Fruit fly (Drosophila melanogaster): Measurements from ENCODE around the gene ATP6AP2.

The ATP6AP2 gene

DNA sequence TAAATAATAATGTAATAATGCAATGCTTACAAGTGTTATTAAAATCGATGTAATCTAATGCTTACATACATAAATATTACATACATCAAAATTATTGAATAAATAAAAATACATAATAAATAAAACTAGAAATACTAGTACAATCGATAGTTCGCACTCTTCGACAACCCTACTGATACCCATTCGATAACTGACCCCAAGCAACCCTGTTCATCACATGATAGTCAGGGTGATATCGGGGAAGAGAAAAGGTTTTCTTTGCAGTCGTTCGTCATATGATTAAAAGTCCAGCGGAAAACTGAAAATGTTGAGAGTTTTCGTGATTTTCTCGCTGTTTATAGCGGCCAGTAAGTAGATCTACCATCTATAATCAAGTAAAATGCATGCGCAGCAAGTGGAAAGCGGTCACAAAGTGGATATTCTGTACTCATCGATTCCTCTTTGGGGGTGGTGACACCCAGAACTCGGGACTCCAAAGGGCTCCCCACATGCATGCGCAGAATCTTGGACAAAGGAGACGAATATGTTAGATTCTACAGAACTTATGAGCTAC, at the start of gene ATP6AP2 (continued):
- TF ChIP-seq CG10274 (GFP tag; optimal IDR thresholded peaks at IDR 0.05) (no peak), CG12299 (tag; optimal IDR thresholded peaks at IDR 0.05) (peak; percentile 43), al (GFP tag; IDR thresholded peaks at IDR 0.05) (peak; percentile 50; the same call in 1 of the 2 replicates), CG8359 (GFP tag; optimal IDR thresholded peaks at IDR 0.05; ENCODE audit: borderline replicate concordance) (no peak), CG6854 (GFP tag; optimal IDR thresholded peaks at IDR 0.05) (no peak), lbe (GFP tag; optimal IDR thresholded peaks at IDR 0.05) (peak; percentile 43), ase (GFP tag; IDR thresholded peaks at IDR 0.05) (no peak; the same call in 2 of the 3 replicates), Xbp1 (GFP tag; optimal IDR thresholded peaks at IDR 0.05) (peak; percentile 72), CoRest (tag; optimal IDR thresholded peaks at IDR 0.05) (peak; percentile 67), zfh1 (GFP tag; IDR thresholded peaks at IDR 0.05) (no peak), CG32772 (GFP tag; IDR thresholded peaks at IDR 0.05) (0 out of 2 replicates have a peak, but pooled peaks have one; percentile 20), CG11398 (GFP tag; optimal IDR thresholded peaks at IDR 0.05) (no peak), cwo (GFP tag; optimal IDR thresholded peaks at IDR 0.05) (peak; percentile 19), Jarid2 (GFP tag; optimal IDR thresholded peaks at IDR 0.05) (no peak), caup (GFP tag; optimal IDR thresholded peaks at IDR 0.05; ENCODE audit: severe bottlenecking) (peak; percentile 56), Atf6 (GFP tag; IDR thresholded peaks at IDR 0.05) (peak; percentile 62; the same call in 1 of the 2 replicates), dmrt11E (tag; optimal IDR thresholded peaks at IDR 0.05) (peak; percentile 29), CG12942 (GFP tag; optimal IDR thresholded peaks at IDR 0.05) (peak; percentile 30), CG10209 (GFP tag; optimal IDR thresholded peaks at IDR 0.05) (no peak), Nf-YC (tag; optimal IDR thresholded peaks at IDR 0.05) (peak; percentile 70), pfk (GFP tag; optimal IDR thresholded peaks at IDR 0.05) (peak; percentile 41), tll (GFP tag; optimal IDR thresholded peaks at IDR 0.05) (no peak), CG11456 (GFP tag; IDR thresholded peaks at IDR 0.05) (peak; percentile 72; the same call in 2 of the 3 replicates), CG30020 (tag; optimal IDR thresholded peaks at IDR 0.05) (peak; percentile 84), Hr51 (GFP tag; optimal IDR thresholded peaks at IDR 0.05) (no peak), bigmax (GFP tag; optimal IDR thresholded peaks at IDR 0.05) (no peak), CHES-1-like (GFP tag; optimal IDR thresholded peaks at IDR 0.05) (peak; percentile 26), ranshi (GFP tag; IDR thresholded peaks at IDR 0.05) (no peak), CG33557 (GFP tag; optimal IDR thresholded peaks at IDR 0.05) (peak; percentile 42), sens-2 (GFP tag; IDR thresholded peaks at IDR 0.05) (no peak), CG5953 (GFP tag; IDR thresholded peaks at IDR 0.05) (0 out of 2 replicates have a peak, but pooled peaks have one; percentile 28), onecut (GFP tag; IDR thresholded peaks at IDR 0.05) (peak; percentile 51), HmgZ (tag; optimal IDR thresholded peaks at IDR 0.05) (peak; percentile 80), sima (GFP tag; optimal IDR thresholded peaks at IDR 0.05) (no peak), chm (GFP tag; IDR thresholded peaks at IDR 0.05) (no peak), CG2199 (GFP tag; IDR thresholded peaks at IDR 0.05) (no peak), CG11093 (GFP tag; IDR thresholded peaks at IDR 0.05) (no peak), CG10147 (GFP tag; optimal IDR thresholded peaks at IDR 0.05) (no peak), usp (GFP tag; optimal IDR thresholded peaks at IDR 0.05) (no peak), CG13296 (GFP tag; optimal IDR thresholded peaks at IDR 0.05) (peak; percentile 48), CG3847 (GFP tag; IDR thresholded peaks at IDR 0.05) (peak; percentile 74), CG6654 (GFP tag; optimal IDR thresholded peaks at IDR 0.05) (no peak), Fer2 (tag; optimal IDR thresholded peaks at IDR 0.05) (peak; percentile 57), CG13287 (GFP tag; IDR thresholded peaks at IDR 0.05; ENCODE audit: partially characterized antibody) (peak; percentile 86), Kr (GFP tag; optimal IDR thresholded peaks at IDR 0.05) (no peak), CG8944 (GFP tag; optimal IDR thresholded peaks at IDR 0.05) (no peak), CG4854 (GFP tag; optimal IDR thresholded peaks at IDR 0.05) (peak; percentile 5), CG14860 (GFP tag; IDR thresholded peaks at IDR 0.05; ENCODE audit: partially characterized antibody) (peak; percentile 76; the same call in 2 of the 3 replicates), emc (GFP tag; optimal IDR thresholded peaks at IDR 0.05) (no peak), fru (optimal IDR thresholded peaks at IDR 0.05) (no peak)
